Fruit fly (Drosophila melanogaster): ENCODE measurements around the gene eIF4E1.

The eIF4E1 gene

DNA sequence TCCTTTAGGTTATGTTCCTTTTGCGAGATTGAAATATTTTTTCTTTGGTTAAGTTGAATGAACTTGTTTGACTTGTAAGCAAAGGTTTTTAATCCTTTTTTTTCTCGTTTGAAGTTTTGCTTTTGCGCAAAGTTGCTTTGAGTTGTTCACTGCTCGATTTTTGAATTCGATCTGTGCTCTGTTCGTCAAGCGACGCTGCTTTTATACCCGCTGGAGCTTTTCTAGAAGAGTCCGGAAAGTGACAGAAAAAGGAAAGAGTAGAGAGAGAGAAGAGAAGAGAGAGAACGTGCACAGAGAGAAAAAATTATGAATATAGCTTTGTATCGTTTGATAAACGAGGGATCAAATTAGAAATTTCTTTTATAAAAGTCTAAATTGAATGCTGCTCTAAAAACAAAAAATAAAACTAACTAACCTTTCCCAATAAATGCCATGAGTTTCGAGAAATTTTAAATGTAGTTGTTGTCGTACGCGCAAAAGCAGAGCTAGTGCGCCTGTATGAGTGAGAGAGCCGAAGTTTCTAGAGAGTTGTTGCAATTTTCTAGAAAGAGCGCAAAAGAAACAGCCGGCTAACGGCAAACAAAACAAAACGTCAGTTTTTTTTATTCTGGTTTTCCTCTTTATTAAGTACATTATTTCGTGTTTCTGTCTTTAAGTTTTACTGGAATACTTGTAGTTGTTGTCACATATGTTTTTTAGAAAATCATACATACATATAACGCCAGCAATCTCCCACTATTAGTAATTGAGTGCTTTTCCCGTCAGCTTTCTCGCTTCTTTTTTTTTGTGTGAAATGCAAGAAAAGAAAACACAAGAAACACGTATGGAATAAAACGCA is 24.8 kb downstream of the eIF4E1 start, which contains the start of gene Hsp26 (continued):
- TF ChIP-seq nerfin-1 (tag; optimal IDR thresholded peaks at IDR 0.05) (peak; percentile 70), CG32772 (GFP tag; IDR thresholded peaks at IDR 0.05) (peak; percentile 71), CG5245 (GFP tag; optimal IDR thresholded peaks at IDR 0.05) (peak; percentile 49), Awh (GFP tag; IDR thresholded peaks at IDR 0.05) (peak; percentile 75), CG1603 (tag; optimal IDR thresholded peaks at IDR 0.05) (peak; percentile 61), al (GFP tag; IDR thresholded peaks at IDR 0.05) (peak; percentile 35; the same call in 1 of the 2 replicates), tio (GFP tag; optimal IDR thresholded peaks at IDR 0.05) (peak; percentile 72), CG17186 (GFP tag; optimal IDR thresholded peaks at IDR 0.05) (no peak), Aef1 (GFP tag; IDR thresholded peaks at IDR 0.05) (peak; percentile 77), Xbp1 (GFP tag; optimal IDR thresholded peaks at IDR 0.05) (peak; percentile 89), CG1024 (GFP tag; IDR thresholded peaks at IDR 0.05) (peak; percentile 77), CG8290 (GFP tag; optimal IDR thresholded peaks at IDR 0.05) (peak; percentile 72), CG8290 (tag; optimal IDR thresholded peaks at IDR 0.05) (peak in 1 of 2 experiments; percentile 24), hb (GFP tag; IDR thresholded peaks at IDR 0.05; ENCODE audit: partially characterized antibody) (no peak), Meics (GFP tag; optimal IDR thresholded peaks at IDR 0.05) (peak; percentile 80), NC2α (GFP tag; optimal IDR thresholded peaks at IDR 0.05) (peak; percentile 73), CG12236 (GFP tag; optimal IDR thresholded peaks at IDR 0.05) (peak; percentile 69), CG11696 (GFP tag; IDR thresholded peaks at IDR 0.05) (peak; percentile 65), fd102C (GFP tag; optimal IDR thresholded peaks at IDR 0.05) (peak; percentile 27), CG1647 (GFP tag; optimal IDR thresholded peaks at IDR 0.05) (peak; percentile 58), sima (GFP tag; optimal IDR thresholded peaks at IDR 0.05) (peak; percentile 38), lab (GFP tag; optimal IDR thresholded peaks at IDR 0.05) (peak; percentile 91), Fer3 (tag; optimal IDR thresholded peaks at IDR 0.05) (peak; percentile 65), dmrt99B (tag; optimal IDR thresholded peaks at IDR 0.05) (peak; percentile 85), tll (GFP tag; optimal IDR thresholded peaks at IDR 0.05) (no peak), klu (GFP tag; IDR thresholded peaks at IDR 0.05) (no peak; the same call in 1 of the 2 replicates), CG3995 (GFP tag; optimal IDR thresholded peaks at IDR 0.05) (peak; percentile 12), CG8388 (GFP tag; optimal IDR thresholded peaks at IDR 0.05) (peak; percentile 87), Nf-YA (GFP tag; IDR thresholded peaks at IDR 0.05) (peak; percentile 40; the same call in 1 of the 2 replicates), HmgZ (tag; optimal IDR thresholded peaks at IDR 0.05) (peak; percentile 72), HLH4C (GFP tag; IDR thresholded peaks at IDR 0.05; ENCODE audit: partially characterized antibody) (no peak), slou (GFP tag; optimal IDR thresholded peaks at IDR 0.05) (peak; percentile 62), CG2678 (tag; optimal IDR thresholded peaks at IDR 0.05) (peak; percentile 86), sc (optimal IDR thresholded peaks at IDR 0.05) (no peak), sc (GFP tag; optimal IDR thresholded peaks at IDR 0.05) (peak; percentile 72), jigr1 (GFP tag; IDR thresholded peaks at IDR 0.05) (0 out of 3 replicates have a peak, but pooled peaks have one; percentile 9), CG9817 (tag; optimal IDR thresholded peaks at IDR 0.05) (peak; percentile 52), CG2875 (GFP tag; optimal IDR thresholded peaks at IDR 0.05) (peak; percentile 73), shn (GFP tag; optimal IDR thresholded peaks at IDR 0.05) (peak; percentile 49), nom (GFP tag; optimal IDR thresholded peaks at IDR 0.05) (peak; percentile 79), CG14965 (GFP tag; optimal IDR thresholded peaks at IDR 0.05; ENCODE audit: borderline replicate concordance) (no peak), Atf-2 (GFP tag; optimal IDR thresholded peaks at IDR 0.05) (peak; percentile 67), D19A (tag; optimal IDR thresholded peaks at IDR 0.05) (peak; percentile 77), CG13775 (GFP tag; optimal IDR thresholded peaks at IDR 0.05) (peak; percentile 73), CG17385 (GFP tag; optimal IDR thresholded peaks at IDR 0.05) (peak; percentile 85), pho (GFP tag; optimal IDR thresholded peaks at IDR 0.05) (peak; percentile 83), CG3163 (GFP tag; optimal IDR thresholded peaks at IDR 0.05) (peak; percentile 96), dimm (GFP tag; IDR thresholded peaks at IDR 0.05) (peak; percentile 58; the same call in 1 of the 2 replicates), crol (GFP tag; IDR thresholded peaks at IDR 0.05) (no peak)
